Worm (Caenorhabditis elegans) whole organism, young adult: Measurements from ENCODE around the gene C26B9.5.

Source experiments
- B0261.1 ChIP-seq: sonication (generic microtip); optimal IDR thresholded peaks from 2 replicates; lab custom pipeline; 2016; ENCODE audit warnings: mild to moderate bottlenecking, missing genetic modification characterization, moderate library complexity, missing compliant biosample characterization
- B0336.3 ChIP-seq: fragments of 200-800 bp; sonication (Bioruptor generic); IDR thresholded peaks from 2 replicates; pipeline ENCODE4 v1.3.6; 2022; ENCODE audit warnings: missing genetic modification characterization, missing compliant biosample characterization
- C06A6.2 ChIP-seq: fragments of 200-800 bp; sonication (Bioruptor generic); conservative IDR thresholded peaks from 2 replicates; pipeline ENCODE4 v1.3.6; 2022; ENCODE audit warnings: missing genetic modification characterization, missing compliant biosample characterization
- D2030.7 ChIP-seq: fragments of 200-800 bp; sonication (Bioruptor generic); IDR thresholded peaks from 2 replicates; pipeline ENCODE4 v1.3.6; 2022; ENCODE audit warnings: missing genetic modification reagents, missing genetic modification characterization, missing compliant biosample characterization
- F55B11.4 ChIP-seq: sonication (generic microtip); optimal IDR thresholded peaks from 2 replicates; lab custom pipeline; 2016; ENCODE audit warnings: missing compliant biosample characterization, missing genetic modification characterization, borderline replicate concordance; ENCODE audit not compliant: insufficient read depth
- F57C9.4 ChIP-seq: sonication (generic microtip); optimal IDR thresholded peaks from 2 replicates; lab custom pipeline; 2017; ENCODE audit warnings: mild to moderate bottlenecking, missing genetic modification characterization, missing compliant biosample characterization
- K12H6.12 ChIP-seq: fragments of 200-800 bp; sonication (Bioruptor generic); optimal IDR thresholded peaks from 2 replicates; lab custom pipeline; 2018; ENCODE audit warnings: mild to moderate bottlenecking, missing genetic modification characterization, missing compliant biosample characterization
- T07F8.4 ChIP-seq: sonication (generic microtip); optimal IDR thresholded peaks from 2 replicates; lab custom pipeline; 2016; ENCODE audit warnings: mild to moderate bottlenecking, missing genetic modification characterization, moderate library complexity, missing compliant biosample characterization
- Y56A3A.18 ChIP-seq: fragments of 200-800 bp; sonication (Bioruptor generic); IDR thresholded peaks from 2 replicates; pipeline ENCODE4 v1.3.6; 2022; ENCODE audit warnings: missing genetic modification reagents, missing genetic modification characterization, missing compliant biosample characterization
- Y67H2A.10 ChIP-seq: fragments of 200-800 bp; sonication (Bioruptor generic); conservative IDR thresholded peaks from 2 replicates; pipeline ENCODE4 v1.3.6; 2022; ENCODE audit warnings: missing genetic modification reagents, missing genetic modification characterization, missing compliant biosample characterization
- atf-7 ChIP-seq: sonication (generic microtip); optimal IDR thresholded peaks from 2 replicates; lab custom pipeline; 2017; ENCODE audit warnings: mild to moderate bottlenecking, missing genetic modification characterization, missing compliant biosample characterization
- die-1 ChIP-seq: sonication (generic microtip); optimal IDR thresholded peaks from 2 replicates; lab custom pipeline; 2016; ENCODE audit warnings: missing genotype, mild to moderate bottlenecking, missing genetic modification characterization, missing compliant biosample characterization
- ets-4 ChIP-seq: fragments of 200-800 bp; sonication (Bioruptor generic); optimal IDR thresholded peaks from 2 replicates; lab custom pipeline; 2018; ENCODE audit warnings: mild to moderate bottlenecking, missing genetic modification characterization, missing compliant biosample characterization
- hlh-12 ChIP-seq: sonication (generic microtip); optimal IDR thresholded peaks from 2 replicates; lab custom pipeline; 2016; ENCODE audit warnings: missing genetic modification characterization, missing compliant biosample characterization
- hmg-1.2 ChIP-seq: fragments of 200-800 bp; sonication (Bioruptor generic); IDR thresholded peaks from 2 replicates; pipeline ENCODE4 v1.3.6; 2022; ENCODE audit warnings: missing genetic modification reagents, missing genetic modification characterization, missing compliant biosample characterization
- hrde-1 ChIP-seq: sonication (generic microtip); optimal IDR thresholded peaks from 2 replicates; lab custom pipeline; 2016; ENCODE audit warnings: missing genetic modification characterization, mild to moderate bottlenecking, missing compliant biosample characterization, moderate library complexity, missing genotype, missing genetic modification reagents, borderline replicate concordance
- lin-40 ChIP-seq: sonication (generic microtip); optimal IDR thresholded peaks from 2 replicates; lab custom pipeline; 2016; ENCODE audit warnings: missing genetic modification characterization, mild to moderate bottlenecking, missing compliant biosample characterization, missing genotype, missing genetic modification reagents
- lin-54 ChIP-seq: fragments of 200-800 bp; sonication (Bioruptor generic); optimal IDR thresholded peaks from 2 replicates; lab custom pipeline; 2018; ENCODE audit warnings: mild to moderate bottlenecking, missing genetic modification characterization, missing compliant biosample characterization
- lir-1 ChIP-seq: fragments of 200-800 bp; sonication (Bioruptor generic); conservative IDR thresholded peaks from 2 replicates; pipeline ENCODE4 v1.3.6; 2022; ENCODE audit warnings: missing genetic modification reagents, missing genetic modification characterization, missing compliant biosample characterization
- lsl-1 ChIP-seq: fragments of 200-800 bp; sonication (Bioruptor generic); optimal IDR thresholded peaks from 2 replicates; lab custom pipeline; 2018; ENCODE audit warnings: mild to moderate bottlenecking, missing genetic modification characterization, moderate library complexity, missing compliant biosample characterization
- mel-28 ChIP-seq: sonication (generic microtip); optimal IDR thresholded peaks from 2 replicates; lab custom pipeline; 2016; ENCODE audit warnings: borderline replicate concordance, mild to moderate bottlenecking, missing genetic modification characterization, missing compliant biosample characterization
- nfyb-1 ChIP-seq: fragments of 200-800 bp; sonication (Bioruptor generic); IDR thresholded peaks from 2 replicates; pipeline ENCODE4 v1.3.6; 2022; ENCODE audit warnings: missing genetic modification reagents, missing genetic modification characterization, missing compliant biosample characterization
- nhr-27 ChIP-seq: fragments of 200-800 bp; sonication (Bioruptor generic); optimal IDR thresholded peaks from 2 replicates; lab custom pipeline; 2018; ENCODE audit warnings: mild to moderate bottlenecking, missing genetic modification characterization, moderate library complexity, missing compliant biosample characterization
- pha-4 ChIP-seq: fragments of 150-350 bp; sonication (generic microtip); optimal IDR thresholded peaks from 2 replicates; lab custom pipeline; 2014; ENCODE audit warnings: missing biosample characterization, missing genetic modification reagents, missing genetic modification characterization
- rcor-1 ChIP-seq: fragments of 200-800 bp; sonication (Bioruptor generic); IDR thresholded peaks from 2 replicates; pipeline ENCODE4 v1.3.6; 2022; ENCODE audit warnings: missing genetic modification reagents, missing genetic modification characterization, missing compliant biosample characterization
- rec-8 ChIP-seq, 2 experiments: sonication (generic microtip); optimal IDR thresholded peaks; 2 replicates each; lab custom pipeline; 2016; ENCODE audit warnings: mild to moderate bottlenecking in 2 of 2, missing genetic modification characterization in 2 of 2, missing genetic modification reagents in 2 of 2, missing genotype in 2 of 2, missing biosample characterization in 1 of 2, missing compliant biosample characterization in 1 of 2, moderate library complexity in 1 of 2
- rpc-1 ChIP-seq, 2 experiments: fragments of 150-350 bp in 1 of 2; sonication (generic microtip) in 1 of 2; optimal IDR thresholded peaks; 2 replicates each; lab custom pipeline; 2014 to 2018; ENCODE audit warnings: missing biosample characterization in 1 of 2, missing genetic modification characterization in 1 of 2, missing genetic modification reagents in 1 of 2, missing genotype in 1 of 2
- sea-2 ChIP-seq: fragments of 200-800 bp; sonication (Bioruptor generic); IDR thresholded peaks from 2 replicates; pipeline ENCODE4 v1.3.6; 2022; ENCODE audit warnings: missing genetic modification characterization, missing compliant biosample characterization
- snpc-1.1 ChIP-seq: sonication (generic microtip); optimal IDR thresholded peaks from 2 replicates; lab custom pipeline; 2017; ENCODE audit warnings: missing genetic modification characterization, mild to moderate bottlenecking, missing compliant biosample characterization, antibody characterized with exemption, moderate library complexity, missing genotype, missing genetic modification reagents; ENCODE audit not compliant: insufficient read depth
- snpc-1.3 ChIP-seq: sonication (generic microtip); optimal IDR thresholded peaks from 2 replicates; lab custom pipeline; 2017; ENCODE audit warnings: missing genetic modification characterization, mild to moderate bottlenecking, missing compliant biosample characterization, antibody characterized with exemption, moderate library complexity, missing genotype, missing genetic modification reagents; ENCODE audit not compliant: insufficient read depth
- sptf-2 ChIP-seq: fragments of 200-800 bp; sonication (Bioruptor generic); optimal IDR thresholded peaks from 2 replicates; lab custom pipeline; 2018; ENCODE audit warnings: mild to moderate bottlenecking, missing genetic modification characterization, missing compliant biosample characterization
- tbp1 ChIP-seq: fragments of 200-800 bp; sonication (Bioruptor generic); optimal IDR thresholded peaks from 2 replicates; lab custom pipeline; 2018; ENCODE audit warnings: mild to moderate bottlenecking, missing genetic modification characterization, missing compliant biosample characterization
- xnd-1 ChIP-seq: sonication (generic microtip); optimal IDR thresholded peaks from 2 replicates; lab custom pipeline; 2016; ENCODE audit warnings: missing genotype, missing genetic modification reagents, missing genetic modification characterization, missing compliant biosample characterization
- ztf-18 ChIP-seq: sonication (generic microtip); optimal IDR thresholded peaks from 2 replicates; lab custom pipeline; 2016; ENCODE audit warnings: missing genotype, mild to moderate bottlenecking, missing genetic modification characterization, missing compliant biosample characterization

C26B9.5 gene

DNA sequence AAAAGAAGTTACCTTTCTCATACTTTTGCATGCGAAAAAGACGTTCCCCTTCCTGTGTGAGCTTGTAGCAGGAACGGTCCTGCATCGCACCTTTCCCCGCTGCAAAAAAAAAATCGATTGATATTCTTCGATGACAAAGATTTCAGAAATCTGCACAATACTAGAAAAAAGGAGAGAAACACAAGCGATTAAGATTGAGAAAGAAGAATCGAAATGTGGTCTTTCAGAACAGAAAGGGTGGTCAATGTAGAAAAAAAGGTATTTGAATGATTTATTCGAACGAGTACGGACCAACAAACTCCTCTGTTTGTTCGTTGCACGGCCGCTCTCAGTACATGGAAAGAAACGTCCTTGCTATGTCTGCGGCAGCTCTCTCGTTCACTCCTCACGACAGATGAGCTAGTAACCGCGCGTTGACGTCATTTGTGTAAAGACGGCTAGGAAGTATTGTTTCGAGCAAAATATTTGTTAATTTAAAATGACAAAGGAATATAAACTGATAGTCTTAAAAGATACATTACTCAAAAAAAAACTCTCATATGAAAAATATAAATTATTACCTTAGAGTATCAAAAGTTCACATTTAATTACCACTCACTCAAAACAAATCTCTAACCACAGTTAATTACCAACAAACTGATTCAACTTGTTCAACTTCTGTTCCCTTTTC lies 31.2 kb upstream of the C26B9.5 start, which contains the start of gene ift-81:
TSS of gene ift-81 (plus strand) at position 620 of the 670 bp plus-strand sequence.
- TF ChIP-seq K12H6.12 (tag; lab: Kevin White, UChicago) (peak; percentile 10), ztf-18 (tag; lab: Kevin White, UChicago) (peak; percentile 82), B0336.3 (GFP tag; lab: Robert Waterston, UW) (no peak), lin-40 (peak; percentile 32)
- TF ChIP-seq, all 124 proteins: peak for 3

DNA sequence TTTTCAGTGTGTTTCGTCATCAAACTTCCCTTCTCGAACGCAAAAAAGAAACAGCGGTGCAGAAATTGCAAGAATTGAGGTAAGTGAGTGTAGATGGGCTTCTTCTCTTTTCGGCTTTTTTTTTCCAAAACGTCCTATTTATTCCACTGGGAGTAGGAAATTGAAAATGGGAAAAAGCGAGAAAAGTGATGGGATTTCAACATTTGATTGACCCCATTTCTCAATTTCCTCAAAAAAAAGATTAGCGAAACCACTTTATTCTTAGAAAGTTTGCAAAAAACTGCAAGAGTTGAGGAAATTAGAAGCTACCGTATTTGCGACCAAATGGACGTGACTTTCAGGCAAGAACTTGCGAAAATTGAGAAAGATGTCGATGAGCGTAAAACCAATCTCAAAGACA lies 25.8 kb upstream of the C26B9.5 start, which contains the start of gene ags-3:
TSS of gene ags-3 (minus strand) at position 101 of the 400 bp plus-strand sequence.
- TF ChIP-seq rec-8 (tag; optimal IDR thresholded peaks at IDR 0.05; lab: Kevin White, UChicago) (no peak), hrde-1 (tag; lab: Kevin White, UChicago) (no peak), mel-28 (tag; lab: Kevin White, UChicago) (no peak), ets-4 (no peak), C06A6.2 (GFP tag; lab: Robert Waterston, UW) (no peak), rcor-1 (no peak), lin-54 (GFP tag; lab: Kevin White, UChicago) (no peak), Y67H2A.10 (GFP tag; lab: Robert Waterston, UW) (no peak)

ce11 chrX:5309622-5310021 lies 19.7 kb upstream of the C26B9.5 start:
- peak; percentile 47 for TF ChIP-seq rpc-1 (optimal IDR thresholded peaks at IDR 0.05; lab: Kevin White, UChicago)
- peak; percentile 73 for TF ChIP-seq rpc-1 (tag; optimal IDR thresholded peaks at IDR 0.05; lab: Kevin White, UChicago)
- TF ChIP-seq snpc-1.1 (tag; lab: Kevin White, UChicago), result no peak
- TF ChIP-seq xnd-1 (tag; lab: Kevin White, UChicago), result no peak
- 0 out of 2 replicates have a peak, but pooled peaks have one; percentile 33 for TF ChIP-seq D2030.7 (GFP tag; lab: Robert Waterston, UW)
- peak; percentile 31 for TF ChIP-seq B0261.1 (tag; lab: Kevin White, UChicago)
- TF ChIP-seq tbp1 (GFP tag; lab: Kevin White, UChicago), result peak; percentile 67

DNA sequence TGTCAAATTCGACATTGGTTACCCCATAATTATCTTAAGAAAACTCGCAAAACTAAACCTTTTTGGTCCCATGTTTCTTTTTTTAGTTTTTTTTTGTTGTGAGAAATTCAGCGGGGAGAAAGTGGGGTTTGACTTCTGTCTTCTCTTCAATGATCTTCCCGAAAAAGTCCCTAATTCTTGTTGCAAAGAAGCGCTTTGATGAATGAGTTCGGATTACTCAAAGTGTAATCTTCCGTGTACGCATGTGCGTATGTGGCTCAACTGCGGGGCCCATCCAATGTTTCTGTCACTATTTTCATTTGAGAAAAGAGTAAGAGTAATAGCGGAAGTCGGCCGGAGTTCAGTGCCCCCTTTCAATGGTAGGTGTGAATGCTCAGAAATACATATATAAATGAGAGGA lies 18.1 kb upstream of the C26B9.5 start:
- TF ChIP-seq rec-8 (tag; optimal IDR thresholded peaks at IDR 0.05; lab: Kevin White, UChicago), result no peak
- TF ChIP-seq T07F8.4, result no peak
- TF ChIP-seq hmg-1.2 (GFP tag; lab: Robert Waterston, UW), result no peak
- no peak for TF ChIP-seq lir-1 (GFP tag; lab: Robert Waterston, UW)
- TF ChIP-seq nfyb-1 (GFP tag; lab: Robert Waterston, UW), result no peak
- no peak for TF ChIP-seq sea-2 (GFP tag; lab: Robert Waterston, UW)
- no peak for TF ChIP-seq lsl-1
- TF ChIP-seq sptf-2 (GFP tag; lab: Kevin White, UChicago), result no peak
- TF ChIP-seq die-1, result no peak
- no peak for TF ChIP-seq C06A6.2 (GFP tag; lab: Robert Waterston, UW)
- no peak for TF ChIP-seq F57C9.4 (tag; lab: Kevin White, UChicago)
- no peak for TF ChIP-seq nhr-27
- TF ChIP-seq pha-4 (tag; lab: Kevin White, UChicago), result no peak
- TF ChIP-seq hlh-12 (tag; lab: Kevin White, UChicago), result no peak
- TF ChIP-seq ets-4, result no peak
- TF ChIP-seq Y56A3A.18 (GFP tag; lab: Robert Waterston, UW), result no peak
- no peak for TF ChIP-seq atf-7 (tag; lab: Kevin White, UChicago)
- TF ChIP-seq F55B11.4, result no peak
- no peak for TF ChIP-seq snpc-1.3
- no peak for TF ChIP-seq mel-28 (tag; lab: Kevin White, UChicago)
- TF ChIP-seq, all 124 proteins: peak for 0
